Fruit fly (Drosophila melanogaster): ENCODE data around the gene Smr.

The Smr gene

dm6 chrX:12754348-12754733, 11.9 kb upstream of the Smr start (continued):
- TF ChIP-seq Deaf1 (tag; optimal IDR thresholded peaks at IDR 0.05) (peak; percentile 63), CG42726 (GFP tag; IDR thresholded peaks at IDR 0.05; ENCODE audit: partially characterized antibody) (no peak), CG14050 (GFP tag; IDR thresholded peaks at IDR 0.05) (peak; percentile 93), maf-S (GFP tag; optimal IDR thresholded peaks at IDR 0.05) (peak; percentile 82), CG12769 (tag; optimal IDR thresholded peaks at IDR 0.05) (peak; percentile 91), lilli (GFP tag; optimal IDR thresholded peaks at IDR 0.05) (peak; percentile 96), CG17829 (tag; optimal IDR thresholded peaks at IDR 0.05) (peak; percentile 85), CG7963 (GFP tag; IDR thresholded peaks at IDR 0.05; ENCODE audit: partially characterized antibody) (no peak), CG8478 (optimal IDR thresholded peaks at IDR 0.05) (no peak), BtbVII (GFP tag; optimal IDR thresholded peaks at IDR 0.05) (peak; percentile 87), sug (tag; optimal IDR thresholded peaks at IDR 0.05) (peak; percentile 56), scrt (GFP tag; optimal IDR thresholded peaks at IDR 0.05) (peak; percentile 82), croc (GFP tag; conservative IDR thresholded peaks at IDR 0.05) (peak; percentile 88), twi (tag; optimal IDR thresholded peaks at IDR 0.05) (peak; percentile 57), seq (GFP tag; IDR thresholded peaks at IDR 0.05) (peak; percentile 95), her (GFP tag; optimal IDR thresholded peaks at IDR 0.05) (peak; percentile 77), Jarid2 (GFP tag; optimal IDR thresholded peaks at IDR 0.05) (peak; percentile 67), Hmr (GFP tag; optimal IDR thresholded peaks at IDR 0.05) (peak; percentile 95), Abd-B (GFP tag; optimal IDR thresholded peaks at IDR 0.05) (peak; percentile 63), CG4282 (GFP tag; optimal IDR thresholded peaks at IDR 0.05) (peak; percentile 19), fd3F (GFP tag; optimal IDR thresholded peaks at IDR 0.05) (peak; percentile 90), en (GFP tag; optimal IDR thresholded peaks at IDR 0.05) (peak; percentile 52), fu2 (GFP tag; optimal IDR thresholded peaks at IDR 0.05) (peak; percentile 82), onecut (GFP tag; IDR thresholded peaks at IDR 0.05) (peak; percentile 72), Myb (GFP tag; optimal IDR thresholded peaks at IDR 0.05) (peak; percentile 70), BEAF-32 (GFP tag; optimal IDR thresholded peaks at IDR 0.05) (peak; percentile 13), pita (GFP tag; optimal IDR thresholded peaks at IDR 0.05) (no peak), CG6791 (GFP tag; IDR thresholded peaks at IDR 0.05; ENCODE audit: partially characterized antibody) (no peak), zfh2 (GFP tag; optimal IDR thresholded peaks at IDR 0.05) (peak; percentile 95), CG8290 (GFP tag; optimal IDR thresholded peaks at IDR 0.05) (peak; percentile 67), CG8290 (tag; optimal IDR thresholded peaks at IDR 0.05) (peak in 1 of 2 experiments; percentile 94), disco-r (GFP tag; optimal IDR thresholded peaks at IDR 0.05) (peak; percentile 54), CG8359 (GFP tag; optimal IDR thresholded peaks at IDR 0.05; ENCODE audit: borderline replicate concordance) (peak; percentile 66), pum (GFP tag; optimal IDR thresholded peaks at IDR 0.05) (peak; percentile 71), vvl (GFP tag; IDR thresholded peaks at IDR 0.05) (peak; percentile 97), CG11247 (GFP tag; IDR thresholded peaks at IDR 0.05) (peak; percentile 97), CG2889 (GFP tag; IDR thresholded peaks at IDR 0.05) (peak; percentile 94), gce (GFP tag; IDR thresholded peaks at IDR 0.05) (peak; percentile 75; the same call in 1 of the 3 replicates), abd-A (tag; optimal IDR thresholded peaks at IDR 0.05) (no peak), stwl (tag; optimal IDR thresholded peaks at IDR 0.05) (no peak), CG13424 (tag; optimal IDR thresholded peaks at IDR 0.05) (peak; percentile 88), eyg (GFP tag; optimal IDR thresholded peaks at IDR 0.05) (peak; percentile 3), gcm (GFP tag; optimal IDR thresholded peaks at IDR 0.05) (peak; percentile 74), CG2875 (GFP tag; optimal IDR thresholded peaks at IDR 0.05) (peak; percentile 78), CG12071 (GFP tag; optimal IDR thresholded peaks at IDR 0.05) (peak; percentile 74), CG6689 (GFP tag; IDR thresholded peaks at IDR 0.05) (peak; percentile 96), bab2 (GFP tag; optimal IDR thresholded peaks at IDR 0.05) (peak; percentile 88), br (optimal IDR thresholded peaks at IDR 0.05) (no peak), CG7372 (GFP tag; IDR thresholded peaks at IDR 0.05) (peak; percentile 96), Rx (GFP tag; IDR thresholded peaks at IDR 0.05) (peak; percentile 94), CG18599 (GFP tag; optimal IDR thresholded peaks at IDR 0.05) (peak; percentile 97), sima (GFP tag; optimal IDR thresholded peaks at IDR 0.05) (peak; percentile 69)
